Worm (Caenorhabditis elegans): ENCODE results near the gene lon-1.

lon-1 gene

DNA sequence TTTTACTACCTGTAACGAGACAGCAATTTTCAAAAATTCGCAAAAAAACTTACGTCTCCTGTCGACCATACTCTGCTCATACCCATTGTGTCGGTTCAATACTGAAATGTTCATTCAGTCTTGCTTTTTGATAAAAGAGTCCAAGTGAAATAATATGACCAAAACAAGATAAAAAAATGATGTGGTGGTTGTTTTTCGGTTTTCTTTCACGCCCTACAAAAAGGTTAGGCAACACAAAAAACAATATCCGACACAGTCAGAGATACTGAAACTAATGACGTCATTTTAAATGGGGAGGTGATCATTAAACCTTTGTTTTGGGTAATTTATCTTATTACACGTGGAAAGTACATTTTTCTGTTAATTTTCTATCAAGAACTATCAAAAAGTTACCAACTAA lies 20.9 kb downstream of the lon-1 start, which contains the start of gene R02F2.8:
Gene R02F2.8, minus strand, starts transcription at position 101 of the 400 bp plus-strand sequence.
- TF ChIP-seq Y105C5A.15 (GFP tag; IDR thresholded peaks at IDR 0.05) (no peak), lin-39 (tag; optimal IDR thresholded peaks at IDR 0.05) (no peak), nhr-77 (tag; optimal IDR thresholded peaks at IDR 0.05) (no peak), hmg-1.1 (GFP tag; IDR thresholded peaks at IDR 0.05) (no peak), R02D3.7 (tag; optimal IDR thresholded peaks at IDR 0.05) (no peak), Y5F2A.4 (GFP tag; optimal IDR thresholded peaks at IDR 0.05) (no peak), snpc-1.2 (GFP tag; IDR thresholded peaks at IDR 0.05) (no peak), nhr-28 (tag; optimal IDR thresholded peaks at IDR 0.05) (no peak), lin-13 (GFP tag; optimal IDR thresholded peaks at IDR 0.05) (no peak), mes-2 (tag; optimal IDR thresholded peaks at IDR 0.05; ENCODE audit: poor library complexity, severe bottlenecking) (no peak), lim-7 (GFP tag; IDR thresholded peaks at IDR 0.05) (no peak), ZK546.5 (tag; optimal IDR thresholded peaks at IDR 0.05) (no peak), ZK337.2 (GFP tag; IDR thresholded peaks at IDR 0.05) (no peak), nhr-76 (tag; optimal IDR thresholded peaks at IDR 0.05) (no peak), dmd-6 (GFP tag; IDR thresholded peaks at IDR 0.05) (no peak), daf-19 (GFP tag; conservative IDR thresholded peaks at IDR 0.05) (no peak), snpc-4 (tag; optimal IDR thresholded peaks at IDR 0.05) (no peak), tra-1 (GFP tag; IDR thresholded peaks at IDR 0.05) (no peak)

DNA sequence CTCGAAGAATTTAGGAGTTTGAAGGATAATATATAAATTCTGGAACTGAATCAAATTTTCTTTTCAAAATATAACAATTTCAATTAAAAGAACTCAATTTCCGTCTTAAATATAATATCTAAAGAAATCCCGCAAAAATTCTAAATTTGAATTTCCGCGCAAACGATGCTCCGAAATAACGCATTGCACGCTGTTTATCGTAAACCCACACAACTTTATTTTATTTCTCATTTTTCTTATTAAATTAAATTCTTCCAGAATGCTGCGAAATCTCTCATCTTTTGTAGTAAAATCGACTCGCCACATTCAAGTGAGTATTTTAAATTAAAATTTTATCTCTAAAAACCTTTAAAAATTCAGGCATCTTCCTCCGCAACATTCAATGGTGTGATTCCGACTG lies 24.7 kb downstream of the lon-1 start, which contains the start of gene R02F2.9:
Gene R02F2.9, plus strand, starts transcription at position 218 of the 400 bp plus-strand sequence.
- TF ChIP-seq T20F7.1 (GFP tag; optimal IDR thresholded peaks at IDR 0.05) (peak; percentile 96), R02D3.7 (tag; optimal IDR thresholded peaks at IDR 0.05) (peak; percentile 75), mes-2 (tag; optimal IDR thresholded peaks at IDR 0.05; ENCODE audit: poor library complexity, severe bottlenecking) (peak; percentile 58), dpl-1 (GFP tag; optimal IDR thresholded peaks at IDR 0.05) (peak; percentile 92), Y48G9A.11 (GFP tag; IDR thresholded peaks at IDR 0.05) (peak; percentile 98), lin-13 (GFP tag; optimal IDR thresholded peaks at IDR 0.05) (no peak)

DNA sequence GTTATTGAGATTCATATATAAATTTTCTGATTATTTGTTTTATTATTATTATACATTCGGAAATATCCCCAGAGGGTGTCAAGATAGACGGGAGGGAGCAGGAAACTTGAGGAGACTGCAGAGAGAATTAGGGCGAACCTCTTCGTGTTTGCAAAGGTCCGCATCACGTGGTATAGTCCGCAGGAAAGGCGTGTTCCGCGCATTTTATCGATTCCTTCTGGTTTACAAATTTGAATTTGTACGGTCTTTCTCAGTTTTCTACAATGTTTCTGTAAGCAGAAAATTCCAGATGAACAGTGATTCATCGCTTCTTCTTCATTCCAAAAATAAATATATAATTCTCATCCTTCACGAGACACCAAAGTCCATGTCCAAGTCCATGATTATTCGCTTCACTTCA lies 25.7 kb downstream of the lon-1 start:
- TF ChIP-seq duxl-1 (tag; optimal IDR thresholded peaks at IDR 0.05; ENCODE audit: poor library complexity) (no peak), hlh-30 (tag; optimal IDR thresholded peaks at IDR 0.05; ENCODE audit: insufficient read depth) (peak; percentile 24)

DNA sequence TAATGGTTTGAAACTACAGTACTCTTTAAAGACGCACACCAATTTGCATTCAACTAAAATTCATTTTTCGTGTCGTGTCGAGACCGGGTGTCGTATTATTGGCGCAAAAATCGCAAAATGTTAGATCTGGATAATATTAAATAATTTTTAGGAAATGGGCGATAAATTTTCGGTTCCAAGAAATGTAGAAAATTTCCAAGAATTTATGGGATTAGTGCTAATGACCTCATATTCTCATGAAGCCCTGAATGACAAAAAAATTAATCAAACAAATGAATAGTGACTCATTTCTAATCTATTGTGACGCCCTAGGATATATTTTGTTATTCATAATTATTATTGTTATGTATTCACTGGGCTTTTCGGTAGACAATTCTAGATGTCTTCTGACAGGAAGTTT lies 26.5 kb downstream of the lon-1 start:
- TF ChIP-seq ceh-62 (tag; optimal IDR thresholded peaks at IDR 0.05), result no peak

DNA sequence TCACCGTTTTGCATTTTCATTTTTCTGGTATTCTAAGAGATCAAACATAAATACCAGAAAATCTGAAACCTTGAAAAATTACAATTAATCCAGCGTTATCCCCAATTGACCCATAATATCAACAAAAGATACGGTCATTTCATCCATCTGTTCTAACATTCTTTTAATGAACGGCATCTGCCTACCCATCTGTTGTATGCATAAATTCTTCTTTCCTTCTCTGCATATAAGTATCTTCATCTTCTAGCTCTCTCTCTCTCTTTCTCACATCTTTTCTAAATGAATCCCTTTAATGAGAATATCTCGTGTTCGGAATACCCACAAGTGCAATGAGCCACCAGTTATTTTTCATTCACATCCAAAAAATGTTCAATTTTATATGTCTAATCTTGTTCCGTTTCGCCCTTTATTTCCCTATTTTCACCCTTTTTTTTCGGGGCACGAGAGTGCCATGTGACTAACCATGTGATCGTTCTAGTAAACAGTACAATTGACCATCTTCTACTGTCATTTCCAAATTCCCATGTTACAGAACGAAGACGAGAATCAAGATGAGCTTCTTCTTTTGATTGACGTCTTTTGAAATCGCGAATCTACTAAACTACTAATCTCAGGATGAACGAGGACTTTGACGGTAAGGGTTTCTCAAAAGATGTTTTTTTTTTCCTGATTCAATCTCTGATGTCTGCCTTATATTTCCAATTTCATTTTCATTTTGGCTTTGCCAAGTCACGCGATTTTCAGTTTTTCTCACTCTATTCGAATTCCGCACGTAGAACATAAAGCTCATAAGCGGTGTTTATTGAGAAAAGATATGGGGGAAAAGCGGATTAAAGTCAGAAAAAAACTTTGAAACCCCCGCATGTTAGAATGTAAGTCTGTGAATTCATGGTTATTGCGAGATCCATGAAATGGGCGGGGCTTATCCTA lies 27.3 kb downstream of the lon-1 start, which contains the start of gene R02F2.1:
Gene R02F2.1, plus strand, starts transcription at position 528 of the 930 bp plus-strand sequence.
- no peak for TF ChIP-seq egl-27 (tag; optimal IDR thresholded peaks at IDR 0.05)
- TF ChIP-seq lin-13 (GFP tag; optimal IDR thresholded peaks at IDR 0.05), result no peak
- no peak for TF ChIP-seq ceh-20 (GFP tag; IDR thresholded peaks at IDR 0.05)
- TF ChIP-seq ctbp-1 (GFP tag; IDR thresholded peaks at IDR 0.05), result no peak
- TF ChIP-seq nhr-102 (tag; optimal IDR thresholded peaks at IDR 0.05), result no peak
- peak in 1 of 2 experiments; percentile 0 for TF ChIP-seq lsy-2 (tag; optimal IDR thresholded peaks at IDR 0.05)
- no peak for TF ChIP-seq saeg-2 (GFP tag; IDR thresholded peaks at IDR 0.05)
- no peak for TF ChIP-seq ceh-62 (tag; optimal IDR thresholded peaks at IDR 0.05)
- TF ChIP-seq Y105C5A.15 (GFP tag; IDR thresholded peaks at IDR 0.05), result no peak
- no peak for TF ChIP-seq lin-29 (GFP tag; IDR thresholded peaks at IDR 0.05)
- TF ChIP-seq dmd-9 (GFP tag; IDR thresholded peaks at IDR 0.05), result no peak
- TF ChIP-seq madf-9 (GFP tag; conservative IDR thresholded peaks at IDR 0.05), result no peak
- peak in 1 of 2 experiments; percentile 50 for TF ChIP-seq mdl-1 (tag; optimal IDR thresholded peaks at IDR 0.05)
- TF ChIP-seq jun-1 (tag; optimal IDR thresholded peaks at IDR 0.05), result no peak
- TF ChIP-seq mxl-3 (GFP tag; optimal IDR thresholded peaks at IDR 0.05), result no peak
- TF ChIP-seq ceh-32 (tag; optimal IDR thresholded peaks at IDR 0.05; ENCODE audit: poor library complexity), result no peak
- no peak for TF ChIP-seq lin-38 (GFP tag; IDR thresholded peaks at IDR 0.05)
- TF ChIP-seq ceh-82 (tag; optimal IDR thresholded peaks at IDR 0.05), result no peak
- TF ChIP-seq F37D6.2 (tag; optimal IDR thresholded peaks at IDR 0.05), result no peak
- no peak for TF ChIP-seq tra-1 (GFP tag; IDR thresholded peaks at IDR 0.05)
- TF ChIP-seq lim-7 (GFP tag; IDR thresholded peaks at IDR 0.05), result 0 out of 2 replicates have a peak, but pooled peaks have one; percentile 18
- TF ChIP-seq D1046.2 (GFP tag; IDR thresholded peaks at IDR 0.05), result no peak

All from whole organism, L4 larva.